Fruit fly (Drosophila melanogaster): ENCODE data around the gene CG5854.
A peak's percentile ranks its signal among the peaks of the same experiment; 100 is the strongest.

Gene CG5854

dm6 chr3R:23888273-23889220, 45.2 kb upstream of the CG5854 start (continued):
- TF ChIP-seq CG9705 (GFP tag; optimal IDR thresholded peaks at IDR 0.05): peak; percentile 60
- peak; percentile 38 to 92 for TF ChIP-seq foxo (GFP tag; optimal IDR thresholded peaks at IDR 0.05)
- TF ChIP-seq sv (GFP tag; optimal IDR thresholded peaks at IDR 0.05): no peak
- TF ChIP-seq br (GFP tag; optimal IDR thresholded peaks at IDR 0.05): peak; percentile 86

dm6 chr3R:23889922-23890321, 43.8 kb upstream of the CG5854 start, which contains the start of gene Pli:
TSS of gene Pli (minus strand) at chr3R:23890052.
- TF ChIP-seq psq (GFP tag; optimal IDR thresholded peaks at IDR 0.05): no peak
- TF ChIP-seq Rel (GFP tag; optimal IDR thresholded peaks at IDR 0.05): no peak
- peak; percentile 78 for TF ChIP-seq Rel (tag; optimal IDR thresholded peaks at IDR 0.05)
- no peak for TF ChIP-seq woc (GFP tag; optimal IDR thresholded peaks at IDR 0.05)
- peak; percentile 9 for TF ChIP-seq Jra (GFP tag; optimal IDR thresholded peaks at IDR 0.05)
- peak; percentile 58 for TF ChIP-seq Sp1 (GFP tag; optimal IDR thresholded peaks at IDR 0.05)
- TF ChIP-seq HLH106 (tag; optimal IDR thresholded peaks at IDR 0.05): peak; percentile 35
- TF ChIP-seq Dif (GFP tag; optimal IDR thresholded peaks at IDR 0.05; ENCODE audit: partially characterized antibody): peak; percentile 62
- no peak for TF ChIP-seq br (GFP tag; optimal IDR thresholded peaks at IDR 0.05)
- TF ChIP-seq CG9705 (GFP tag; optimal IDR thresholded peaks at IDR 0.05): peak; percentile 10
- no peak for TF ChIP-seq CG32264 (GFP tag; optimal IDR thresholded peaks at IDR 0.05)
- TF ChIP-seq h (GFP tag; optimal IDR thresholded peaks at IDR 0.05): peak; percentile 42
- no peak for TF ChIP-seq foxo (GFP tag; optimal IDR thresholded peaks at IDR 0.05)
- TF ChIP-seq ey (GFP tag; optimal IDR thresholded peaks at IDR 0.05): no peak
- TF ChIP-seq rgr (GFP tag; optimal IDR thresholded peaks at IDR 0.05): peak; percentile 32
- no peak for TF ChIP-seq sv (GFP tag; optimal IDR thresholded peaks at IDR 0.05)
- peak; percentile 8 for TF ChIP-seq Hnf4 (GFP tag; optimal IDR thresholded peaks at IDR 0.05)
- peak; percentile 43 for TF ChIP-seq Hr83 (GFP tag; optimal IDR thresholded peaks at IDR 0.05; ENCODE audit: poor library complexity, severe bottlenecking)
- TF ChIP-seq fru (GFP tag; optimal IDR thresholded peaks at IDR 0.05): peak; percentile 58
- no peak for TF ChIP-seq Abd-B (GFP tag; optimal IDR thresholded peaks at IDR 0.05)

- TF ChIP-seq Hr78 (GFP tag; optimal IDR thresholded peaks at IDR 0.05): no peak
- no peak for TF ChIP-seq Rel (GFP tag; optimal IDR thresholded peaks at IDR 0.05)
- TF ChIP-seq Rel (tag; optimal IDR thresholded peaks at IDR 0.05): peak; percentile 69
- TF ChIP-seq psq (GFP tag; optimal IDR thresholded peaks at IDR 0.05): peak; percentile 58
- peak; percentile 77 for TF ChIP-seq CG9705 (GFP tag; optimal IDR thresholded peaks at IDR 0.05)
- TF ChIP-seq brk (GFP tag; optimal IDR thresholded peaks at IDR 0.05): no peak
- TF ChIP-seq Dfd (GFP tag; optimal IDR thresholded peaks at IDR 0.05): no peak
- TF ChIP-seq Mio (GFP tag; optimal IDR thresholded peaks at IDR 0.05): peak; percentile 44
- peak; percentile 10 for TF ChIP-seq CG32264 (GFP tag; optimal IDR thresholded peaks at IDR 0.05)
- TF ChIP-seq OdsH (GFP tag; optimal IDR thresholded peaks at IDR 0.05): peak; percentile 66
- no peak for TF ChIP-seq Abd-B (GFP tag; optimal IDR thresholded peaks at IDR 0.05)
- TF ChIP-seq sv (GFP tag; optimal IDR thresholded peaks at IDR 0.05): peak; percentile 78
- no peak for TF ChIP-seq Vsx2 (GFP tag; optimal IDR thresholded peaks at IDR 0.05; ENCODE audit: partially characterized antibody)
- peak; percentile 57 for TF ChIP-seq Jra (GFP tag; optimal IDR thresholded peaks at IDR 0.05)
- no peak for TF ChIP-seq tai (GFP tag; optimal IDR thresholded peaks at IDR 0.05)
- peak; percentile 75 for TF ChIP-seq ey (GFP tag; optimal IDR thresholded peaks at IDR 0.05)
- no peak for TF ChIP-seq pan (optimal IDR thresholded peaks at IDR 0.05)
- TF ChIP-seq Sp1 (GFP tag; optimal IDR thresholded peaks at IDR 0.05): peak; percentile 61
- TF ChIP-seq Hr83 (GFP tag; optimal IDR thresholded peaks at IDR 0.05; ENCODE audit: poor library complexity, severe bottlenecking): peak; percentile 95
- TF ChIP-seq Myc (optimal IDR thresholded peaks at IDR 0.05): no peak
- TF ChIP-seq usp (GFP tag; optimal IDR thresholded peaks at IDR 0.05): no peak
- peak; percentile 83 for TF ChIP-seq h (GFP tag; optimal IDR thresholded peaks at IDR 0.05)
- TF ChIP-seq fru (GFP tag; optimal IDR thresholded peaks at IDR 0.05): peak; percentile 72
- no peak for TF ChIP-seq N (GFP tag; optimal IDR thresholded peaks at IDR 0.05)
- no peak for TF ChIP-seq CrebA (GFP tag; optimal IDR thresholded peaks at IDR 0.05; ENCODE audit: borderline replicate concordance)
- peak; percentile 71 for TF ChIP-seq HLH106 (tag; optimal IDR thresholded peaks at IDR 0.05)
- peak; percentile 58 for TF ChIP-seq dmrt93B (GFP tag; optimal IDR thresholded peaks at IDR 0.05)
- TF ChIP-seq foxo (GFP tag; optimal IDR thresholded peaks at IDR 0.05): peak in 1 of 2 experiments; percentile 88
- no peak for TF ChIP-seq dsf (GFP tag; optimal IDR thresholded peaks at IDR 0.05; ENCODE audit: borderline replicate concordance)
- peak; percentile 62 for TF ChIP-seq Dif (GFP tag; optimal IDR thresholded peaks at IDR 0.05; ENCODE audit: partially characterized antibody)
- TF ChIP-seq rgr (GFP tag; optimal IDR thresholded peaks at IDR 0.05): peak; percentile 87
- TF ChIP-seq jim (GFP tag; optimal IDR thresholded peaks at IDR 0.05): no peak
- no peak for TF ChIP-seq sage (GFP tag; optimal IDR thresholded peaks at IDR 0.05)
- no peak for TF ChIP-seq lola (GFP tag; optimal IDR thresholded peaks at IDR 0.05)
- TF ChIP-seq Hnf4 (GFP tag; optimal IDR thresholded peaks at IDR 0.05): no peak
- no peak for TF ChIP-seq woc (GFP tag; optimal IDR thresholded peaks at IDR 0.05)
- TF ChIP-seq dl (GFP tag; optimal IDR thresholded peaks at IDR 0.05; ENCODE audit: insufficient read depth in 1 of 2, partially characterized antibody in 2 of 2): no peak
- TF ChIP-seq GATAd (GFP tag; optimal IDR thresholded peaks at IDR 0.05): peak; percentile 45
- TF ChIP-seq br (GFP tag; optimal IDR thresholded peaks at IDR 0.05): peak; percentile 79
Observed at dm6 chr3R:23890886-23891285, 42.8 kb upstream of the CG5854 start, which contains the start of gene TfIIA-S. TSS of gene TfIIA-S (minus strand) at chr3R:23891060.

Data from whole organism, wandering third instar larva.